Worm (Caenorhabditis elegans) whole organism, midembryonic: ENCODE data around the gene col-36.

Experiments used
- T22C8.4 ChIP-seq: fragments of 200-800 bp; sonication (Bioruptor generic); IDR thresholded peaks from 2 replicates; pipeline ENCODE4 v1.3.6; 2022; ENCODE audit warnings: missing genetic modification characterization, missing compliant biosample characterization
- cog-1 ChIP-seq: sonication (generic microtip); optimal IDR thresholded peaks from 2 replicates; lab custom pipeline; 2016; ENCODE audit warnings: missing genetic modification characterization, missing compliant biosample characterization
- flt-1 ChIP-seq: fragments of 200-800 bp; sonication (Bioruptor generic); IDR thresholded peaks from 2 replicates; pipeline ENCODE4 v1.3.6; 2022; ENCODE audit warnings: missing genetic modification characterization, missing compliant biosample characterization
- klf-2 ChIP-seq: fragments of 200-800 bp; sonication (Bioruptor generic); conservative IDR thresholded peaks from 2 replicates; pipeline ENCODE4 v1.3.6; 2022; ENCODE audit warnings: missing genetic modification reagents, missing genetic modification characterization, missing compliant biosample characterization
- med-1 ChIP-seq: sonication (generic microtip); optimal IDR thresholded peaks from 2 replicates; lab custom pipeline; 2017; ENCODE audit warnings: missing genetic modification characterization, mild to moderate bottlenecking, missing compliant biosample characterization, antibody characterized with exemption, missing genetic modification reagents; ENCODE audit not compliant: insufficient read depth
- ref-1 ChIP-seq: fragments of 200-800 bp; sonication (Bioruptor generic); conservative IDR thresholded peaks from 2 replicates; pipeline ENCODE4 v1.3.6; 2022; ENCODE audit warnings: missing genetic modification reagents, missing genetic modification characterization, missing compliant biosample characterization
- tab-1 ChIP-seq: fragments of 200-800 bp; sonication (Bioruptor generic); IDR thresholded peaks from 2 replicates; pipeline ENCODE4 v1.3.6; 2022; ENCODE audit warnings: missing genetic modification characterization, missing compliant biosample characterization
- ztf-29 ChIP-seq: fragments of 200-800 bp; sonication (Bioruptor generic); IDR thresholded peaks from 2 replicates; pipeline ENCODE4 v1.3.6; 2022; ENCODE audit warnings: missing genetic modification reagents, missing genetic modification characterization, missing compliant biosample characterization

ce11 chrII:7154711-7155110, 13.9 kb downstream of the col-36 start:
- TF ChIP-seq ztf-29 (GFP tag; lab: Robert Waterston, UW) (no peak), ref-1 (GFP tag; lab: Robert Waterston, UW) (no peak), T22C8.4 (no peak), cog-1 (no peak), flt-1 (GFP tag; lab: Robert Waterston, UW) (no peak), med-1 (GFP tag; lab: Kevin White, UChicago) (no peak), klf-2 (no peak), tab-1 (no peak)
